Fruit fly (Drosophila melanogaster) whole organism, pupa: ENCODE data around the gene CG14301.
A peak's percentile ranks its signal among the peaks of the same experiment; 100 is the strongest.

Experiments
- CG10348 ChIP-seq: fragments of 200-800 bp; sonication (Bioruptor generic); IDR thresholded peaks from 2 replicates; pipeline ENCODE4 v1.3.6; 2022; ENCODE audit warnings: missing biosample characterization, missing genetic modification characterization
- CG12605 ChIP-seq: fragments of 200-800 bp; sonication (Bioruptor generic); IDR thresholded peaks from 2 replicates; pipeline ENCODE4 v1.3.6; 2022; ENCODE audit warnings: missing biosample characterization, missing genetic modification characterization
- CG13204 ChIP-seq: fragments of 200-800 bp; sonication (Bioruptor generic); optimal IDR thresholded peaks from 2 replicates; lab custom pipeline; 2018; ENCODE audit warnings: missing biosample characterization, mild to moderate bottlenecking, missing genetic modification characterization, moderate library complexity
- CG14655 ChIP-seq: fragments of 200-800 bp; sonication (Bioruptor generic); optimal IDR thresholded peaks from 3 replicates; lab custom pipeline; 2017; ENCODE audit warnings: mild to moderate bottlenecking, missing biosample characterization, missing genetic modification reagents, missing genetic modification characterization
- CG15710 ChIP-seq: fragments of 200-800 bp; sonication (Bioruptor generic); optimal IDR thresholded peaks from 2 replicates; lab custom pipeline; 2018; ENCODE audit warnings: missing biosample characterization, mild to moderate bottlenecking, missing genetic modification characterization, moderate library complexity
- CG17806 ChIP-seq: fragments of 200-800 bp; sonication (Bioruptor generic); optimal IDR thresholded peaks from 2 replicates; lab custom pipeline; 2018; ENCODE audit warnings: missing biosample characterization, mild to moderate bottlenecking, missing genetic modification characterization, moderate library complexity
- CG32121 ChIP-seq: fragments of 200-800 bp; sonication (Bioruptor generic); IDR thresholded peaks from 2 replicates; pipeline ENCODE4 v1.3.6; 2022; ENCODE audit warnings: missing biosample characterization, missing genetic modification characterization
- CG34367 ChIP-seq: fragments of 200-800 bp; sonication (Bioruptor generic); optimal IDR thresholded peaks from 2 replicates; lab custom pipeline; 2018; ENCODE audit warnings: missing biosample characterization, mild to moderate bottlenecking, missing genetic modification characterization
- CG4496 ChIP-seq: fragments of 200-800 bp; sonication (Bioruptor generic); IDR thresholded peaks from 3 replicates; pipeline ENCODE4 v1.3.6; 2022; ENCODE audit warnings: missing biosample characterization, missing genetic modification characterization
- CG8159 ChIP-seq: fragments of 200-800 bp; sonication (Bioruptor generic); optimal IDR thresholded peaks from 3 replicates; lab custom pipeline; 2018; ENCODE audit warnings: missing biosample characterization, mild to moderate bottlenecking, missing genetic modification characterization, moderate library complexity
- CG8301 ChIP-seq: fragments of 200-800 bp; sonication (Bioruptor generic); optimal IDR thresholded peaks from 2 replicates; lab custom pipeline; 2018; ENCODE audit warnings: missing biosample characterization, mild to moderate bottlenecking, missing genetic modification characterization
- CG9948 ChIP-seq: fragments of 200-800 bp; sonication (Bioruptor generic); optimal IDR thresholded peaks from 2 replicates; lab custom pipeline; 2018; ENCODE audit warnings: missing biosample characterization, mild to moderate bottlenecking, missing genetic modification characterization, moderate library complexity
- D1 ChIP-seq: fragments of 200-800 bp; sonication (Bioruptor generic); optimal IDR thresholded peaks from 2 replicates; lab custom pipeline; 2018; ENCODE audit warnings: missing biosample characterization, mild to moderate bottlenecking, missing genetic modification characterization, moderate library complexity
- EcR ChIP-seq: fragments of 200-800 bp; sonication (Bioruptor generic); optimal IDR thresholded peaks from 3 replicates; lab custom pipeline; 2019; ENCODE audit warnings: missing biosample characterization, missing genetic modification characterization, mild to moderate bottlenecking, moderate library complexity, missing genetic modification reagents
- Ets98B ChIP-seq: fragments of 200-800 bp; sonication (Bioruptor generic); IDR thresholded peaks from 2 replicates; pipeline ENCODE4 v1.3.6; 2022; ENCODE audit warnings: missing biosample characterization, missing genetic modification characterization
- Pif1A ChIP-seq: fragments of 200-800 bp; sonication (Bioruptor generic); optimal IDR thresholded peaks from 3 replicates; lab custom pipeline; 2016; ENCODE audit warnings: missing biosample characterization, missing genetic modification characterization
- Pif1B ChIP-seq: fragments of 200-800 bp; sonication (Bioruptor generic); optimal IDR thresholded peaks from 3 replicates; lab custom pipeline; 2016; ENCODE audit warnings: missing biosample characterization, missing genetic modification characterization
- Snoo ChIP-seq: fragments of 200-800 bp; sonication (Bioruptor generic); optimal IDR thresholded peaks from 3 replicates; lab custom pipeline; 2017; ENCODE audit warnings: missing biosample characterization, mild to moderate bottlenecking, missing genetic modification characterization, inconsistent platforms
- fd96Ca ChIP-seq: fragments of 200-800 bp; sonication (Bioruptor generic); IDR thresholded peaks from 3 replicates; pipeline ENCODE4 v1.3.6; 2022; ENCODE audit warnings: missing biosample characterization, missing genetic modification characterization
- gl ChIP-seq: fragments of 200-800 bp; sonication (Bioruptor generic); optimal IDR thresholded peaks from 2 replicates; lab custom pipeline; 2018; ENCODE audit warnings: missing biosample characterization, mild to moderate bottlenecking, missing genetic modification characterization
- rn ChIP-seq: fragments of 200-800 bp; sonication (Bioruptor generic); IDR thresholded peaks from 2 replicates; pipeline ENCODE4 v1.3.6; 2022; ENCODE audit warnings: missing biosample characterization, missing genetic modification characterization

The CG14301 gene

DNA sequence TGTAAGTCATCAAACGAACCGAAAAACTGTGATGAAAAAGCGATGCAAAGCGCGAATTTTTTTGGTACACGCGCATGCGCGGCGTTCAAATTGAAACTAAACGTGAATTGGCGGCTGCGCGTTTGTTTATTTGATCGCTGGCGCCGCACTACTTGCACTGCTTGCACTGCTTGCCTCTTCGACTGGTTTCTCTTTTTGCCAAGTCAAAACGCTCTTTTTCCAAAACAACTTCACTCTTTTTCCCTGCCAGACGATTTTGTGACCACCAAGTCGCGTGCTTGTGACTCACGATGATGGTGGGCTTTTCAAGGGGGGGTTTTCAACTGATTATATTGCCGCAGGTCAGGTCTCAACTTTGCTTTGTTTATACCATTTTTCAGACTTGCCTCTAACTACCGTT lies 20.0 kb downstream of the CG14301 start, which contains the start of gene CG14304:
CG14304 (minus strand) TSS at position 98 of the 400 bp plus-strand sequence.
- TF ChIP-seq CG14655 (GFP tag; lab: Kevin White, UChicago) (no peak), Pif1B (GFP tag; lab: Kevin White, UChicago) (no peak), CG12605 (GFP tag; lab: Robert Waterston, UW) (no peak), fd96Ca (GFP tag; lab: Robert Waterston, UW) (no peak), CG10348 (no peak), CG8301 (no peak), CG9948 (tag; lab: Kevin White, UChicago) (no peak), Snoo (peak; percentile 26), D1 (tag; lab: Kevin White, UChicago) (no peak), CG13204 (GFP tag; lab: Kevin White, UChicago) (no peak), Pif1A (no peak), EcR (no peak), CG34367 (tag; lab: Kevin White, UChicago) (no peak), rn (no peak), CG17806 (tag; lab: Kevin White, UChicago) (no peak), CG32121 (GFP tag; lab: Robert Waterston, UW) (no peak), Ets98B (GFP tag; lab: Robert Waterston, UW) (peak; percentile 28; the same call in 1 of the 2 replicates), CG4496 (GFP tag; lab: Robert Waterston, UW) (peak; percentile 58), CG15710 (tag; lab: Kevin White, UChicago) (no peak), CG8159 (no peak)

DNA sequence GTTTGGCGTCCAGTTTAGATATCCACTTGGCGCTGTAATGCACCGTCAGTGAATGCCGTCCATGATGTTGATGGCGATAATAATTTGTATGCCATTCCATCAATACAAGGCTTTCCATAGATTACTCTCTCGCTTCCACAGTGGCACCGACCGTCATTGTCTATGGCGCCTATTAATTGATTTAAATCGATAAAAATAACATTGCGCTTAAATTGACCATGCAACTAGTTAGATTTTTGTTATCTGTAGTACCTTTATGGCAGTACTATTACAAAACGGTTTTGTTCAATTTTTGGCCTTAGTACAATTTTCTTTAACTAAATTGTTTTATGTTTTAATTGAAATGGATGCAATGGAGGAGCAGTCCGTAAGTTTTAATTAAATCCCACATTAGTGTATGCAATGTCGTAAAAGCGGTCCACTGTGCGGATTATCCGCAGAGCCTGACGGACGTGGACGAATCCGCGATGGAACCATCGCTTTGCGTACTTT lies 21.8 kb downstream of the CG14301 start:
- TF ChIP-seq CG32121 (GFP tag; lab: Robert Waterston, UW) (no peak), Pif1B (GFP tag; lab: Kevin White, UChicago) (no peak), rn (no peak), fd96Ca (GFP tag; lab: Robert Waterston, UW) (no peak), Pif1A (peak; percentile 2), CG12605 (GFP tag; lab: Robert Waterston, UW) (no peak), CG13204 (GFP tag; lab: Kevin White, UChicago) (no peak), D1 (tag; lab: Kevin White, UChicago) (no peak), gl (tag; lab: Kevin White, UChicago) (no peak), CG8301 (peak; percentile 25), CG14655 (GFP tag; lab: Kevin White, UChicago) (peak; percentile 39), CG17806 (tag; lab: Kevin White, UChicago) (no peak), CG8159 (no peak), CG4496 (GFP tag; lab: Robert Waterston, UW) (no peak)

DNA sequence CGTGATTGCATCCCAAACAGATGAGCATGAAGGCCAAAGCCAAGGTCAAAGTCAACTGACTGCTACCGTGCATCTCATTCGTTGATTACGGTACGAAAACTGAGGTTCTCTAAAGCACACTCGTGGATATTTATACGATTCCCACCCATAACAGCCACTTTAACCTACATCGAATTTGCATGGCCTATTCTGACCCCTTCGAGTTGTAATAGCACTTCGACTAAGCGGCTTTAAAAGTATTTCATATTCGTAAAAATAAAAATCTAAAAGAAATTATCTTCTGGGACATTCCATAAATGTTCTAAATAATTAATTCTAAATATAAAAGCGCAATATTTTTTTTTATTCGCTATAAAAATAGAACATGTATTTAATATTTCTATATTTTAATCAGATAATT lies 23.8 kb downstream of the CG14301 start, which contains the start of gene CG7695:
CG7695 (minus strand) TSS at position 101 of the 400 bp plus-strand sequence.
- TF ChIP-seq CG14655 (GFP tag; lab: Kevin White, UChicago) = no peak
- TF ChIP-seq Ets98B (GFP tag; lab: Robert Waterston, UW) = no peak
- TF ChIP-seq CG13204 (GFP tag; lab: Kevin White, UChicago) = no peak
- no peak for TF ChIP-seq EcR
- no peak for TF ChIP-seq Pif1B (GFP tag; lab: Kevin White, UChicago)
- TF ChIP-seq CG34367 (tag; lab: Kevin White, UChicago) = no peak
- no peak for TF ChIP-seq CG32121 (GFP tag; lab: Robert Waterston, UW)
- no peak for TF ChIP-seq CG8159
- no peak for TF ChIP-seq Snoo
- no peak for TF ChIP-seq CG8301
- no peak for TF ChIP-seq CG9948 (tag; lab: Kevin White, UChicago)
- no peak for TF ChIP-seq gl (tag; lab: Kevin White, UChicago)
- TF ChIP-seq CG12605 (GFP tag; lab: Robert Waterston, UW) = no peak
- TF ChIP-seq D1 (tag; lab: Kevin White, UChicago) = no peak
- no peak for TF ChIP-seq CG10348

DNA sequence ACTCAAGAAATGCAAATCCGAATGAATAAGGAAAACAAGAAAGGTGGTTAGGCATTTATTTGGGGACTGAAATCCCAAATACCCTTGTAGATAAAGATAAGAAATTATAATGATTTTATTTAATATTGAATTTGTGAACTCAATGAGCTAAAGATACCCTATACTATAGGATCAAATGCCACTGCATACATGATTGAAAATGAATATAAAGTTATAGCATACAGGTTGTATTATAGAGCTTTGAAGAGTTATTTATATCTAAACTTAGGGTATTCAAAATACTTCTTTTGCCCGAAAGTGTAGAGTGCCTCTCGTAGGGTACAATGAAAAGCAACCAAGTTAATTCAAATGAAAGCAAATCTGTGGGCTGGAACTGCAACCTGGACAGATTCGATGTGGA lies 25.2 kb downstream of the CG14301 start:
- TF ChIP-seq CG8159 = no peak
- 0 out of 2 replicates have a peak, but pooled peaks have one; percentile 17 for TF ChIP-seq CG32121 (GFP tag; lab: Robert Waterston, UW)
- TF ChIP-seq CG8301 = peak; percentile 39
- no peak for TF ChIP-seq CG10348
- no peak for TF ChIP-seq Pif1B (GFP tag; lab: Kevin White, UChicago)
- no peak for TF ChIP-seq EcR
- TF ChIP-seq CG14655 (GFP tag; lab: Kevin White, UChicago) = peak; percentile 59

DNA sequence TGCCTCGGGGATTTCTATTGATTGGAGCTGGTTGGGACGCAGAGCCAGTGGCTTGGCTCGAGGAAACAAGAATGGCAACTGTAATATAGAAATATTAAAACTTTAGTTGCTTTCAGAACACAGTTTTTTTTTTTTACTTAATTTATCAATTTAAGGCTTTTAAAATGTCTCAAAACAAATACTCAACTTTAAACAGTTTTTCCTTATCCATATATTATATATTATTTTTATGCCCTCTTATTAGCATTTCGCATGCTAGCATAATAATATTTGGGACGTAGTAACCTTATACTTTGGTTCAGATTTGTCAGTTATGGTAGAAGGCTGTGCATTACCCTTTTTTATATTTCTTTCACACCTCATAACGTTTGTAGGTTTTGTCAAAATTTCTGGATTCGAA lies 42.9 kb downstream of the CG14301 start, which contains the start of gene Tssk:
Tssk (plus strand) TSS at position 301 of the 400 bp plus-strand sequence.
- TF ChIP-seq CG9948 (tag; lab: Kevin White, UChicago) (no peak), Pif1A (no peak), CG8301 (no peak), EcR (no peak), Pif1B (GFP tag; lab: Kevin White, UChicago) (no peak), rn (no peak), CG34367 (tag; lab: Kevin White, UChicago) (no peak), CG17806 (tag; lab: Kevin White, UChicago) (no peak), CG15710 (tag; lab: Kevin White, UChicago) (no peak), CG14655 (GFP tag; lab: Kevin White, UChicago) (no peak), Snoo (no peak), gl (tag; lab: Kevin White, UChicago) (no peak)
- TF ChIP-seq, all 21 proteins: peak for 0

DNA sequence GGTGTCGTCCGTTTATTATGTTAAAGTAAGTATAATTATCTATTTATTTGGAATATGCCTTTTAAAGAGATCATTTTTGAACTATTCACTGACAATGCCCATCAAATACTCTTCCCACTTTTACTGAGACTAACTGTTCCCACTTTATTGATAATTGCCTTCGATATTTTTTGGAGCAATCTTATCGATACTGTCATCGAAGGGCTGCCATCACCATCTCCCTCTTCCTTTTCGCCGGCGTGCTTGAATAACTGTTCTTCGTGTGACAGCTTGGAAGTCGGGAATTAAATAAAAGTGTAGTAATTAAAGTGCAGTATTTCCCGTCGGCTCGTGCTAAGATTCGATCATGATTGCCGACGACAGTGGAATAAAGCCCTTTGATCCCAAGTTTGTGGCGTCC lies 50.5 kb downstream of the CG14301 start, which contains the start of gene qin:
qin (plus strand) TSS at position 274 of the 400 bp plus-strand sequence.
- TF ChIP-seq gl (tag; lab: Kevin White, UChicago) (no peak), CG15710 (tag; lab: Kevin White, UChicago) (no peak), rn (no peak), CG10348 (no peak), CG32121 (GFP tag; lab: Robert Waterston, UW) (no peak), EcR (no peak), CG4496 (GFP tag; lab: Robert Waterston, UW) (no peak), CG13204 (GFP tag; lab: Kevin White, UChicago) (no peak), Snoo (no peak), CG14655 (GFP tag; lab: Kevin White, UChicago) (no peak), D1 (tag; lab: Kevin White, UChicago) (no peak), CG34367 (tag; lab: Kevin White, UChicago) (no peak), Pif1B (GFP tag; lab: Kevin White, UChicago) (no peak), fd96Ca (GFP tag; lab: Robert Waterston, UW) (no peak), CG12605 (GFP tag; lab: Robert Waterston, UW) (no peak), CG9948 (tag; lab: Kevin White, UChicago) (no peak), CG8301 (no peak)
